Fruit fly (Drosophila melanogaster): ENCODE data around the gene CG34169.

DNA sequence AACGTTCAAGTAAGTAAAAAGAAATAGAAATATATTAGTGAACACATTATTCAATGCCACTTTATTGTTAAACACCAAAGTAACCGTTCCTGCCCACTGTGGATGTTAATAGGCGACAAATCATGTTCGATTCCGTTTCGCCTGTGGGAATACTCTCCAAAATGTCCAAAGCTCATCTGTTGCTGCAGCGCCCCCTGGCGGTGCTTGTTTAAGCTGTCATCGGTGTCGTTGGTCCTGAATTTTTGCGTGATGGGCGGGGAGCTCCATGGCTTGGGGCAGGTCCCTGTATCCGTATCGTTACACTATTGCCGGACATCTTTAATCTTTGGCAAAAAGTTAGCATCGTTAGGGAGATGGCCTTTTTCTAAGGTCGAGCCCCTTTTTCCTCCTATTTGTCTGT lies 28.5 kb downstream of the CG34169 start:
- TF ChIP-seq CG8478 (optimal IDR thresholded peaks at IDR 0.05) (no peak), CTCF (optimal IDR thresholded peaks at IDR 0.05) (peak; percentile 49 to 59)

All from S2 (cell line).